Fruit fly (Drosophila melanogaster): ENCODE measurements around the gene CG12268.

dm6 chr3R:23941643-23942424 is 6.4 kb downstream of the CG12268 start:
- TF ChIP-seq CG10431 (GFP tag; optimal IDR thresholded peaks at IDR 0.05) (no peak), CG6791 (GFP tag; IDR thresholded peaks at IDR 0.05; ENCODE audit: partially characterized antibody) (no peak), Hmr (GFP tag; optimal IDR thresholded peaks at IDR 0.05) (peak; percentile 54)

Data from whole organism, embryonic.